Worm (Caenorhabditis elegans): ENCODE results near the gene fbxb-87.

ce11 chrIII:10888824-10889223, 5.5 kb upstream of the fbxb-87 start:
- TF ChIP-seq sptf-1 (tag; optimal IDR thresholded peaks at IDR 0.05), result no peak
- no peak for TF ChIP-seq nhr-12 (tag; optimal IDR thresholded peaks at IDR 0.05)
- no peak for TF ChIP-seq nhr-28 (tag; optimal IDR thresholded peaks at IDR 0.05)
- TF ChIP-seq snpc-4 (tag; optimal IDR thresholded peaks at IDR 0.05), result no peak

Data from whole organism, mixed stage, embryonic.